Worm (Caenorhabditis elegans) whole organism, young adult: ENCODE measurements around the gene srv-11.

ENCODE experiments used
- attf-3 ChIP-seq: fragments of 200-800 bp; sonication (Bioruptor generic); conservative IDR thresholded peaks from 2 replicates; pipeline ENCODE4 v1.3.6; 2022; ENCODE audit warnings: missing genetic modification reagents, missing genetic modification characterization, missing compliant biosample characterization
- let-607 ChIP-seq, 2 experiments: fragments of 200-800 bp in 1 of 2; sonication (Bioruptor generic) in 1 of 2; sonication (generic microtip) in 1 of 2; optimal IDR thresholded peaks; 2 replicates each; lab custom pipeline; 2016 to 2018; ENCODE audit warnings: mild to moderate bottlenecking in 2 of 2, missing compliant biosample characterization in 2 of 2, missing genetic modification characterization in 2 of 2, moderate library complexity in 2 of 2, missing genotype in 1 of 2
- nfya-1 ChIP-seq: sonication (generic microtip); optimal IDR thresholded peaks from 2 replicates; lab custom pipeline; 2017; ENCODE audit warnings: antibody characterized with exemption, missing compliant biosample characterization, missing genetic modification characterization, borderline replicate concordance; ENCODE audit not compliant: insufficient read depth
- ztf-6 ChIP-seq: fragments of 200-800 bp; sonication (Bioruptor generic); IDR thresholded peaks from 2 replicates; pipeline ENCODE4 v1.3.6; 2022; ENCODE audit warnings: missing genetic modification reagents, missing genetic modification characterization, missing compliant biosample characterization

ce11 chrIV:16220688-16221087, 771 bp downstream of the srv-11 start:
- no peak for TF ChIP-seq ztf-6 (GFP tag; lab: Robert Waterston, UW)
- no peak for TF ChIP-seq let-607 (tag; optimal IDR thresholded peaks at IDR 0.05; lab: Kevin White, UChicago)
- no peak for TF ChIP-seq attf-3 (GFP tag; lab: Robert Waterston, UW)
- no peak for TF ChIP-seq nfya-1 (tag; lab: Kevin White, UChicago)
